Worm (Caenorhabditis elegans): ENCODE data around the gene pals-37.

DNA sequence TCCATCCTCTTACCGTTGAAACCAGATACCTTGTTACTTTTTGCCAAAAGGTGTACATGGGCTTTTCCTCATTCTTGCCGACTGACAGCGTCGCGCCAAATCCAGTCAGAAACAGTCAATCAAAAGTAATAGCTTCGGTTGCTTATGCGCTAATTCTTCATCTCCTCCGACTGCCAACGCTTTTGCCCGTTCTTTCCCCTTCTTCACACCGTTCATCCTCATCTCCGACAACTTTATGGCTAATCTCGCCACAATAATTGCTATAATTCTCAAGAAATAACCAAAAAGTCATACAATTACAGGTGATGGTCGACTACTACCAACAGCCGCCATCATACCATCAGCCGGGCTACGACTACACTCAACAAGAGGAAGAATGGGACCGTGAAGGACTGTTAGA is 36.8 kb upstream of the pals-37 start, which contains the start of gene atn-1:
- no peak for TF ChIP-seq ama-1 (optimal IDR thresholded peaks at IDR 0.05)
- TF ChIP-seq unc-39 (tag; optimal IDR thresholded peaks at IDR 0.05) = no peak
- TF ChIP-seq R02D3.7 (tag; optimal IDR thresholded peaks at IDR 0.05) = no peak
- TF ChIP-seq unc-62 (GFP tag; optimal IDR thresholded peaks at IDR 0.05) = no peak
- TF ChIP-seq aly-2 (tag; optimal IDR thresholded peaks at IDR 0.05) = no peak
- TF ChIP-seq elt-1 (tag; optimal IDR thresholded peaks at IDR 0.05) = no peak
- TF ChIP-seq C34F6.9 (tag; optimal IDR thresholded peaks at IDR 0.05) = no peak
- TF ChIP-seq ceh-16 (tag; optimal IDR thresholded peaks at IDR 0.05) = no peak
- TF ChIP-seq ZK546.5 (tag; optimal IDR thresholded peaks at IDR 0.05) = no peak
- TF ChIP-seq elt-3 (tag; optimal IDR thresholded peaks at IDR 0.05) = no peak
- no peak for TF ChIP-seq nhr-11 (tag; optimal IDR thresholded peaks at IDR 0.05)
- TF ChIP-seq nhr-77 (tag; optimal IDR thresholded peaks at IDR 0.05) = no peak

Measured in whole organism, L2 larva.